Fruit fly (Drosophila melanogaster): Measurements from ENCODE around the gene CG17440.

- TF ChIP-seq Fer1 (GFP tag; optimal IDR thresholded peaks at IDR 0.05), result no peak
- no peak for TF ChIP-seq h (optimal IDR thresholded peaks at IDR 0.05)
- no peak for TF ChIP-seq vfl (GFP tag; optimal IDR thresholded peaks at IDR 0.05)
- no peak for TF ChIP-seq CG7987 (GFP tag; optimal IDR thresholded peaks at IDR 0.05)
- TF ChIP-seq CG17385 (GFP tag; optimal IDR thresholded peaks at IDR 0.05), result no peak
- no peak for TF ChIP-seq CG11398 (GFP tag; optimal IDR thresholded peaks at IDR 0.05)
- TF ChIP-seq Sox102F (GFP tag; optimal IDR thresholded peaks at IDR 0.05), result no peak
- no peak for TF ChIP-seq Bdp1 (GFP tag; optimal IDR thresholded peaks at IDR 0.05)
These were observed 44.6 kb downstream of the CG17440 start, which contains the start of gene CG15370 for dm6 chrX:9225137-9225536.
